Fruit fly (Drosophila melanogaster) whole organism, embryonic: ENCODE results near the gene Cep164.

Source experiments
- Bdp1 ChIP-seq: fragments of 200-800 bp; sonication (Bioruptor generic); optimal IDR thresholded peaks from 3 replicates; lab custom pipeline; 2016; ENCODE audit warnings: missing biosample characterization, missing genetic modification characterization
- Bteb2 ChIP-seq: fragments of 200-800 bp; sonication (Bioruptor generic); optimal IDR thresholded peaks from 2 replicates; lab custom pipeline; 2016; ENCODE audit warnings: missing biosample characterization, missing genetic modification characterization
- CG10147 ChIP-seq: fragments of 200-800 bp; sonication (Bioruptor generic); optimal IDR thresholded peaks from 2 replicates; lab custom pipeline; 2019; ENCODE audit warnings: missing biosample characterization, mild to moderate bottlenecking, missing genetic modification characterization, moderate library complexity
- CG11696 ChIP-seq: fragments of 200-800 bp; sonication (Bioruptor generic); IDR thresholded peaks from 2 replicates; pipeline ENCODE4 v1.3.6; 2022; ENCODE audit warnings: missing biosample characterization, missing genetic modification characterization
- CG12155 ChIP-seq: fragments of 200-800 bp; sonication (Bioruptor generic); optimal IDR thresholded peaks from 3 replicates; lab custom pipeline; 2016; ENCODE audit warnings: missing biosample characterization, missing genetic modification characterization
- CG12299 ChIP-seq: fragments of 200-800 bp; sonication (Bioruptor generic); optimal IDR thresholded peaks from 2 replicates; lab custom pipeline; 2018; ENCODE audit warnings: missing biosample characterization, mild to moderate bottlenecking, missing genetic modification characterization
- CG12942 ChIP-seq: fragments of 200-800 bp; sonication (Bioruptor generic); optimal IDR thresholded peaks from 3 replicates; lab custom pipeline; 2016; ENCODE audit warnings: missing biosample characterization, missing genetic modification characterization
- CG1647 ChIP-seq: fragments of 200-800 bp; sonication (Bioruptor generic); optimal IDR thresholded peaks from 3 replicates; lab custom pipeline; 2016; ENCODE audit warnings: missing biosample characterization, missing genetic modification characterization
- CG16863 ChIP-seq: fragments of 200-800 bp; sonication (Bioruptor generic); optimal IDR thresholded peaks from 3 replicates; lab custom pipeline; 2016; ENCODE audit warnings: missing biosample characterization, missing genetic modification characterization
- CG17385 ChIP-seq: fragments of 200-800 bp; sonication (Bioruptor generic); optimal IDR thresholded peaks from 3 replicates; lab custom pipeline; 2018; ENCODE audit warnings: missing biosample characterization, mild to moderate bottlenecking, missing genetic modification characterization
- CG17802 ChIP-seq: fragments of 200-800 bp; sonication (Bioruptor generic); optimal IDR thresholded peaks from 2 replicates; lab custom pipeline; 2018; ENCODE audit warnings: missing biosample characterization, mild to moderate bottlenecking, missing genetic modification characterization, moderate library complexity
- CG1832 ChIP-seq: fragments of 200-800 bp; sonication (Bioruptor generic); optimal IDR thresholded peaks from 2 replicates; lab custom pipeline; 2017; ENCODE audit warnings: missing biosample characterization, mild to moderate bottlenecking, missing genetic modification characterization, inconsistent platforms
- CG2199 ChIP-seq: fragments of 200-800 bp; sonication (Bioruptor generic); IDR thresholded peaks from 3 replicates; pipeline ENCODE4 v1.3.6; 2022; ENCODE audit warnings: missing biosample characterization, missing genetic modification characterization
- CG2202 ChIP-seq: fragments of 200-800 bp; sonication (Bioruptor generic); optimal IDR thresholded peaks from 2 replicates; lab custom pipeline; 2018; ENCODE audit warnings: missing biosample characterization, mild to moderate bottlenecking, missing genetic modification characterization
- CG31365 ChIP-seq: fragments of 200-800 bp; sonication (Bioruptor generic); optimal IDR thresholded peaks from 2 replicates; lab custom pipeline; 2018; ENCODE audit warnings: missing biosample characterization, mild to moderate bottlenecking, missing genetic modification characterization
- CG32767 ChIP-seq: fragments of 200-800 bp; sonication (Bioruptor generic); IDR thresholded peaks from 2 replicates; pipeline ENCODE4 v1.3.6; 2022; ENCODE audit warnings: missing biosample characterization, missing genetic modification characterization
- CG34376 ChIP-seq: fragments of 200-800 bp; sonication (Bioruptor generic); optimal IDR thresholded peaks from 2 replicates; lab custom pipeline; 2018; ENCODE audit warnings: missing biosample characterization, mild to moderate bottlenecking, missing genetic modification characterization
- CG34422 ChIP-seq: fragments of 200-800 bp; sonication (Bioruptor generic); IDR thresholded peaks from 3 replicates; pipeline ENCODE4 v1.3.6; 2022; ENCODE audit warnings: missing biosample characterization, missing genetic modification characterization
- CG4730 ChIP-seq: fragments of 200-800 bp; sonication (Bioruptor generic); IDR thresholded peaks from 2 replicates; pipeline ENCODE4 v1.3.6; 2022; ENCODE audit warnings: missing biosample characterization, missing genetic modification characterization
- CG6791 ChIP-seq: fragments of 200-800 bp; sonication (Bioruptor generic); IDR thresholded peaks from 3 replicates; pipeline ENCODE4 v1.3.6; 2022; ENCODE audit warnings: missing biosample characterization, missing genetic modification characterization; ENCODE audit not compliant: partially characterized antibody
- CG7372 ChIP-seq: fragments of 200-800 bp; sonication (Bioruptor generic); IDR thresholded peaks from 2 replicates; pipeline ENCODE4 v1.3.6; 2022; ENCODE audit warnings: missing biosample characterization, missing genetic modification characterization
- CG7839 ChIP-seq: fragments of 200-800 bp; sonication (Bioruptor generic); optimal IDR thresholded peaks from 3 replicates; lab custom pipeline; 2018; ENCODE audit warnings: missing biosample characterization, mild to moderate bottlenecking, missing genetic modification characterization, moderate library complexity
- CG9437 ChIP-seq: fragments of 200-800 bp; sonication (Bioruptor generic); optimal IDR thresholded peaks from 2 replicates; lab custom pipeline; 2018; ENCODE audit warnings: missing biosample characterization, mild to moderate bottlenecking, missing genetic modification characterization
- Elba2 ChIP-seq: fragments of 200-800 bp; sonication (Bioruptor generic); optimal IDR thresholded peaks from 3 replicates; lab custom pipeline; 2016; ENCODE audit warnings: missing biosample characterization, missing genetic modification characterization
- Fer1 ChIP-seq: fragments of 200-800 bp; sonication (Bioruptor generic); optimal IDR thresholded peaks from 2 replicates; lab custom pipeline; 2017; ENCODE audit warnings: missing biosample characterization, mild to moderate bottlenecking, missing genetic modification characterization
- HHEX ChIP-seq: fragments of 200-800 bp; sonication (Bioruptor generic); optimal IDR thresholded peaks from 3 replicates; lab custom pipeline; 2017; ENCODE audit warnings: missing biosample characterization, mild to moderate bottlenecking, missing genetic modification characterization, missing genetic modification reagents
- HLHmδ ChIP-seq: fragments of 200-800 bp; sonication (Bioruptor generic); optimal IDR thresholded peaks from 2 replicates; lab custom pipeline; 2018; ENCODE audit warnings: missing biosample characterization, mild to moderate bottlenecking, missing genetic modification characterization, moderate library complexity
- HmgZ ChIP-seq: fragments of 200-800 bp; sonication (Bioruptor generic); optimal IDR thresholded peaks from 2 replicates; lab custom pipeline; 2018; ENCODE audit warnings: missing biosample characterization, mild to moderate bottlenecking, missing genetic modification characterization
- Hmr ChIP-seq: fragments of 200-800 bp; sonication (Bioruptor generic); optimal IDR thresholded peaks from 3 replicates; lab custom pipeline; 2017; ENCODE audit warnings: mild to moderate bottlenecking, missing biosample characterization, missing genetic modification reagents, missing genetic modification characterization
- Mad ChIP-seq: fragments of 200-800 bp; sonication (Bioruptor generic); optimal IDR thresholded peaks from 2 replicates; lab custom pipeline; 2016; ENCODE audit warnings: missing biosample characterization, missing genetic modification characterization
- Med ChIP-seq: fragments of 200-800 bp; sonication (Bioruptor generic); peaks from one replicate; lab custom pipeline; 2016; ENCODE audit warnings: missing biosample characterization, missing genetic modification characterization, mild to moderate bottlenecking, inconsistent platforms, moderate library complexity
- NK7.1 ChIP-seq: fragments of 200-800 bp; sonication (Bioruptor generic); optimal IDR thresholded peaks from 3 replicates; lab custom pipeline; 2016; ENCODE audit warnings: missing biosample characterization, missing genetic modification characterization
- Nf-YA ChIP-seq: fragments of 200-800 bp; sonication (Bioruptor generic); IDR thresholded peaks from 2 replicates; pipeline ENCODE4 v1.3.6; 2022; ENCODE audit warnings: missing biosample characterization, missing genetic modification characterization
- Spps ChIP-seq: fragments of 200-800 bp; sonication (Bioruptor generic); optimal IDR thresholded peaks from 2 replicates; lab custom pipeline; 2018; ENCODE audit warnings: missing biosample characterization, mild to moderate bottlenecking, missing genetic modification characterization
- Ssrp ChIP-seq: fragments of 200-800 bp; sonication (Bioruptor generic); optimal IDR thresholded peaks from 2 replicates; lab custom pipeline; 2018; ENCODE audit warnings: missing biosample characterization, mild to moderate bottlenecking, missing genetic modification characterization, moderate library complexity
- amos ChIP-seq: fragments of 200-800 bp; sonication (Bioruptor generic); IDR thresholded peaks from 2 replicates; pipeline ENCODE4 v1.3.6; 2022; ENCODE audit warnings: missing biosample characterization, missing genetic modification characterization; ENCODE audit not compliant: partially characterized antibody
- br ChIP-seq: fragments of >200 bp; optimal IDR thresholded peaks from 2 replicates; lab custom pipeline; 2017
- dmrt11E ChIP-seq: fragments of 200-800 bp; sonication (Bioruptor generic); optimal IDR thresholded peaks from 3 replicates; lab custom pipeline; 2018; ENCODE audit warnings: missing biosample characterization, mild to moderate bottlenecking, missing genetic modification characterization, moderate library complexity
- emc ChIP-seq: fragments of 200-800 bp; sonication (Bioruptor generic); optimal IDR thresholded peaks from 2 replicates; lab custom pipeline; 2016; ENCODE audit warnings: missing biosample characterization, missing genetic modification characterization
- ems ChIP-seq: fragments of 200-800 bp; sonication (Bioruptor generic); optimal IDR thresholded peaks from 3 replicates; lab custom pipeline; 2016; ENCODE audit warnings: missing biosample characterization, missing genetic modification characterization
- fd3F ChIP-seq: fragments of 200-800 bp; sonication (Bioruptor generic); optimal IDR thresholded peaks from 2 replicates; lab custom pipeline; 2018; ENCODE audit warnings: missing biosample characterization, mild to moderate bottlenecking, missing genetic modification characterization, moderate library complexity
- fd96Cb ChIP-seq: fragments of 200-800 bp; sonication (Bioruptor generic); optimal IDR thresholded peaks from 2 replicates; lab custom pipeline; 2018; ENCODE audit warnings: missing biosample characterization, mild to moderate bottlenecking, missing genetic modification characterization, moderate library complexity
- gce ChIP-seq: fragments of 200-800 bp; sonication (Bioruptor generic); IDR thresholded peaks from 3 replicates; pipeline ENCODE4 v1.3.6; 2022; ENCODE audit warnings: missing biosample characterization, missing genetic modification characterization
- hth ChIP-seq: fragments of >200 bp; optimal IDR thresholded peaks from 2 replicates; lab custom pipeline; 2017; ENCODE audit warnings: inconsistent platforms
- jing ChIP-seq: fragments of 200-800 bp; sonication (Bioruptor generic); optimal IDR thresholded peaks from 2 replicates; lab custom pipeline; 2018; ENCODE audit warnings: missing biosample characterization, mild to moderate bottlenecking, missing genetic modification characterization
- mirr ChIP-seq: fragments of 200-800 bp; sonication (Bioruptor generic); optimal IDR thresholded peaks from 3 replicates; lab custom pipeline; 2018; ENCODE audit warnings: missing biosample characterization, mild to moderate bottlenecking, missing genetic modification characterization
- repo ChIP-seq: fragments of 200-800 bp; sonication (Bioruptor generic); optimal IDR thresholded peaks from 2 replicates; lab custom pipeline; 2016; ENCODE audit warnings: missing biosample characterization, missing genetic modification characterization
- toy ChIP-seq: fragments of 200-800 bp; sonication (Bioruptor generic); IDR thresholded peaks from 2 replicates; pipeline ENCODE4 v1.3.6; 2022; ENCODE audit warnings: missing biosample characterization, missing genetic modification characterization
- ttk ChIP-seq: fragments of 200-800 bp; sonication (Bioruptor generic); IDR thresholded peaks from 2 replicates; pipeline ENCODE4 v2.1.2; 2022; ENCODE audit warnings: missing biosample characterization, missing genetic modification characterization
- wor ChIP-seq: fragments of 200-800 bp; sonication (Bioruptor generic); IDR thresholded peaks from 2 replicates; pipeline ENCODE4 v1.3.6; 2022; ENCODE audit warnings: missing biosample characterization, missing genetic modification characterization
- yki ChIP-seq: fragments of >200 bp; optimal IDR thresholded peaks from 3 replicates; lab custom pipeline; 2018
- zen2 ChIP-seq: fragments of 200-800 bp; sonication (Bioruptor generic); IDR thresholded peaks from 3 replicates; pipeline ENCODE4 v1.3.6; 2022; ENCODE audit warnings: missing biosample characterization, missing genetic modification characterization; ENCODE audit not compliant: partially characterized antibody

The Cep164 gene

DNA sequence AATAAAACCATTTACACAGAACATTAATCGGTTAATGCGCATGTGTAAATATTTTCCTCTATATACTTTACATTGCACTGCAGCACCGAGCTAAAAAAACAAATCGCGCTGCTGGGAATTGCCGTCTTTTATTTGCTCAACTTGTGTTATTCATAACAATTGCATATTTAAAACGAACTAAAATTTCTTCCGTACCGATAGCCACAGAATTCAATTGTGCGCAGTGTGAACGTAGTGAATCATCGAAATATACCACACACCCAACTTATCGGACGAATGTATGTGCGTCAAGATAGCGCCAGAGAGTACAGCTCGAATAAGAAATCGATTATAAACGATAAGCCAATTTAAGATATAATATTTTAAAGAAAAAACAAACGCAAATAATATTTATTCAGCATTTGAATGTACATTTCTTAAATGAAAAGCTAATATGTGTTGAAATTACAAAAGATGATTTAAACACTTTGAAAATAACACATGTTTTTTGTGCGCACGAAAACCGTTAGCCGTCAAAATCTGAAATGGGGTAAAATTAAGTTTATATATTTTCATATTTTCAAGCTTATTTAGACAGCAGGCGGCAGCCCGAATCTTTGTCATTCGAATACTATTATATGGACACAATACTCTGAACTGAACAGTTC, 22.9 kb upstream of the Cep164 start, which contains the start of the genes vap and CG12698 (continued):
- TF ChIP-seq mirr (GFP tag; lab: Kevin White, UChicago) (no peak), CG12155 (GFP tag; lab: Kevin White, UChicago) (no peak), Bteb2 (GFP tag; lab: Kevin White, UChicago) (no peak), CG12942 (GFP tag; lab: Kevin White, UChicago) (no peak), CG7372 (no peak), Nf-YA (no peak), CG2199 (0 out of 3 replicates have a peak, but pooled peaks have one; percentile 33), Hmr (GFP tag; lab: Kevin White, UChicago) (no peak), gce (GFP tag; lab: Robert Waterston, UW) (no peak), CG12299 (tag; lab: Kevin White, UChicago) (no peak), fd96Cb (tag; lab: Kevin White, UChicago) (no peak), Bdp1 (GFP tag; lab: Kevin White, UChicago) (no peak), hth (lab: Kevin White, UChicago) (no peak), CG17385 (GFP tag; lab: Kevin White, UChicago) (no peak), Spps (tag; lab: Kevin White, UChicago) (no peak), dmrt11E (tag; lab: Kevin White, UChicago) (no peak), br (lab: Kevin White, UChicago) (no peak), NK7.1 (GFP tag; lab: Kevin White, UChicago) (no peak), repo (GFP tag; lab: Kevin White, UChicago) (no peak), CG10147 (no peak), Mad (no peak), Ssrp (no peak), CG7839 (tag; lab: Kevin White, UChicago) (no peak), Elba2 (GFP tag; lab: Kevin White, UChicago) (no peak), CG11696 (GFP tag; lab: Robert Waterston, UW) (no peak), wor (no peak), CG17802 (tag; lab: Kevin White, UChicago) (peak; percentile 91), HmgZ (peak; percentile 39), jing (GFP tag; lab: Kevin White, UChicago) (no peak), CG1647 (GFP tag; lab: Kevin White, UChicago) (no peak), CG32767 (no peak), Fer1 (no peak), yki (no peak), zen2 (GFP tag; lab: Robert Waterston, UW) (no peak; the same call in 2 of the 3 replicates), CG9437 (no peak), CG6791 (GFP tag; lab: Robert Waterston, UW) (peak; percentile 74), CG34422 (GFP tag; lab: Robert Waterston, UW) (no peak), ems (GFP tag; lab: Kevin White, UChicago) (no peak), CG1832 (GFP tag; lab: Kevin White, UChicago) (no peak), amos (peak; percentile 77), HLHmδ (GFP tag; lab: Kevin White, UChicago) (no peak), HHEX (GFP tag; lab: Kevin White, UChicago) (no peak), fd3F (GFP tag; lab: Kevin White, UChicago) (no peak), CG16863 (GFP tag; lab: Kevin White, UChicago) (no peak), CG34376 (GFP tag; lab: Kevin White, UChicago) (no peak), toy (GFP tag; lab: Robert Waterston, UW) (no peak), CG31365 (no peak), emc (GFP tag; lab: Kevin White, UChicago) (no peak), CG4730 (GFP tag; lab: Robert Waterston, UW) (no peak), Med (GFP tag; lab: Kevin White, UChicago) (no peak), ttk (GFP tag; lab: Robert Waterston, UW) (no peak), CG2202 (tag; lab: Kevin White, UChicago) (no peak)
